Fruit fly (Drosophila melanogaster): Measurements from ENCODE around the gene Gs1.

The Gs1 gene

dm6 chr2L:128977-129941 lies 2.6 kb upstream of the Gs1 start (continued):
- TF ChIP-seq lola (GFP tag; optimal IDR thresholded peaks at IDR 0.05) (no peak), Meics (GFP tag; optimal IDR thresholded peaks at IDR 0.05) (peak; percentile 39), Elba2 (GFP tag; optimal IDR thresholded peaks at IDR 0.05) (no peak), zen (tag; optimal IDR thresholded peaks at IDR 0.05) (no peak), ato (GFP tag; IDR thresholded peaks at IDR 0.05; ENCODE audit: partially characterized antibody) (peak; percentile 25; the same call in 1 of the 2 replicates), CG17829 (tag; optimal IDR thresholded peaks at IDR 0.05) (peak; percentile 50), CG12071 (GFP tag; optimal IDR thresholded peaks at IDR 0.05) (peak; percentile 60), sug (tag; optimal IDR thresholded peaks at IDR 0.05) (peak; percentile 59), CG17802 (tag; optimal IDR thresholded peaks at IDR 0.05) (no peak), HLH3B (GFP tag; IDR thresholded peaks at IDR 0.05) (peak; percentile 15; the same call in 1 of the 2 replicates), Opbp (GFP tag; IDR thresholded peaks at IDR 0.05; ENCODE audit: partially characterized antibody) (peak; percentile 69; the same call in 2 of the 3 replicates), disco-r (GFP tag; optimal IDR thresholded peaks at IDR 0.05) (no peak), hb (GFP tag; IDR thresholded peaks at IDR 0.05; ENCODE audit: partially characterized antibody) (no peak), CG4328 (GFP tag; optimal IDR thresholded peaks at IDR 0.05) (peak; percentile 15), caup (GFP tag; optimal IDR thresholded peaks at IDR 0.05; ENCODE audit: severe bottlenecking) (peak; percentile 65), H15 (GFP tag; IDR thresholded peaks at IDR 0.05) (no peak), Dp (GFP tag; optimal IDR thresholded peaks at IDR 0.05) (no peak), toy (GFP tag; IDR thresholded peaks at IDR 0.05) (no peak), CG17328 (GFP tag; IDR thresholded peaks at IDR 0.05) (peak; percentile 47; the same call in 1 of the 2 replicates), D (optimal IDR thresholded peaks at IDR 0.05) (no peak), D (GFP tag; optimal IDR thresholded peaks at IDR 0.05) (no peak), croc (GFP tag; conservative IDR thresholded peaks at IDR 0.05) (no peak), YL-1 (GFP tag; optimal IDR thresholded peaks at IDR 0.05) (no peak), CG18764 (GFP tag; optimal IDR thresholded peaks at IDR 0.05) (no peak), Gsc (GFP tag; IDR thresholded peaks at IDR 0.05) (no peak)

- peak; percentile 76 for TF ChIP-seq CG13894 (tag; optimal IDR thresholded peaks at IDR 0.05)
- no peak for TF ChIP-seq esg (GFP tag; conservative IDR thresholded peaks at IDR 0.05)
- TF ChIP-seq lola (GFP tag; optimal IDR thresholded peaks at IDR 0.05): peak in 1 of 3 experiments; percentile 22
- TF ChIP-seq hb (GFP tag; IDR thresholded peaks at IDR 0.05; ENCODE audit: partially characterized antibody): no peak
Measured at dm6 chr2L:130691-131090, 1.2 kb upstream of the Gs1 start, which contains the start of gene CG3164. TSS of gene CG3164 (minus strand) at chr2L:130791.

- TF ChIP-seq CG15479 (GFP tag; optimal IDR thresholded peaks at IDR 0.05) (peak; percentile 26), org-1 (GFP tag; optimal IDR thresholded peaks at IDR 0.05) (no peak), nerfin-2 (GFP tag; IDR thresholded peaks at IDR 0.05; ENCODE audit: partially characterized antibody) (no peak), CG11504 (tag; optimal IDR thresholded peaks at IDR 0.05) (no peak), lilli (GFP tag; optimal IDR thresholded peaks at IDR 0.05) (no peak), HLH3B (GFP tag; IDR thresholded peaks at IDR 0.05) (0 out of 2 replicates have a peak, but pooled peaks have one; percentile 4), CG7271 (tag; optimal IDR thresholded peaks at IDR 0.05) (no peak), Doc2 (GFP tag; IDR thresholded peaks at IDR 0.05) (no peak), Dbx (GFP tag; IDR thresholded peaks at IDR 0.05) (0 out of 3 replicates have a peak, but pooled peaks have one; percentile 10), nau (GFP tag; optimal IDR thresholded peaks at IDR 0.05) (peak; percentile 5), CG15011 (GFP tag; optimal IDR thresholded peaks at IDR 0.05) (peak; percentile 13), sens (GFP tag) (peak; percentile 73), Rx (GFP tag; IDR thresholded peaks at IDR 0.05) (no peak), CG8290 (GFP tag; optimal IDR thresholded peaks at IDR 0.05) (no peak), CG8290 (tag; optimal IDR thresholded peaks at IDR 0.05) (peak in 1 of 2 experiments; percentile 5), unc-4 (GFP tag; IDR thresholded peaks at IDR 0.05; ENCODE audit: partially characterized antibody) (no peak), CG2199 (GFP tag; IDR thresholded peaks at IDR 0.05) (0 out of 3 replicates have a peak, but pooled peaks have one; percentile 8), Med (GFP tag) (peak; percentile 68)
Measured at dm6 chr2L:134563-135382, 2.9 kb downstream of the Gs1 start.

Data from whole organism, embryonic.